Worm (Caenorhabditis elegans): Measurements from ENCODE around the gene dot-1.2.

DNA sequence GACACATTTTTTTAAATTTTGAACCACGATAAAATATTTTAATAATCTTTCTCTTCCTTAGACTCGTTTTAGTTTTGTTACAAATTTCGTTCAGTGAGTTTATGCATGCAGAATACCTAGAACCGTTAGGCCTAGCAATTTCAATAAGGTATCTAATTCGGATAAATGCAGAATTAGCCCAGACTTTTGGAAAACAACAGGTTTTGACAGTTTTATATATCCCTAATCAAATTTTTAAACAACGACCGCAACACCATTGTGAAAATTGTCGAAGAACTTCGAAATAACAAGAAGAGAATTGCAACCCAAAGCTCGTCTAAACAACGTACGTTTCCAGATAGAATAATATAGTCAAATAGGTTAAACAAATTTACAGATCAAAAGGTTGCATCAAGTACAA is 48.8 kb upstream of the dot-1.2 start, which contains the start of gene Y62H9A.16:
- TF ChIP-seq ets-4 (GFP tag; optimal IDR thresholded peaks at IDR 0.05) (no peak), ama-1 (optimal IDR thresholded peaks at IDR 0.05) (no peak), ama-1 (GFP tag; optimal IDR thresholded peaks at IDR 0.05) (no peak), Y56A3A.18 (GFP tag; IDR thresholded peaks at IDR 0.05) (no peak), him-1 (tag; optimal IDR thresholded peaks at IDR 0.05) (no peak), somi-1 (GFP tag; optimal IDR thresholded peaks at IDR 0.05) (no peak), bed-1 (GFP tag; IDR thresholded peaks at IDR 0.05) (no peak), sea-2 (GFP tag; IDR thresholded peaks at IDR 0.05) (no peak), repo-1 (tag; optimal IDR thresholded peaks at IDR 0.05) (no peak)
